Fruit fly (Drosophila melanogaster): ENCODE measurements around the gene CG5096.

CG5096 gene

DNA sequence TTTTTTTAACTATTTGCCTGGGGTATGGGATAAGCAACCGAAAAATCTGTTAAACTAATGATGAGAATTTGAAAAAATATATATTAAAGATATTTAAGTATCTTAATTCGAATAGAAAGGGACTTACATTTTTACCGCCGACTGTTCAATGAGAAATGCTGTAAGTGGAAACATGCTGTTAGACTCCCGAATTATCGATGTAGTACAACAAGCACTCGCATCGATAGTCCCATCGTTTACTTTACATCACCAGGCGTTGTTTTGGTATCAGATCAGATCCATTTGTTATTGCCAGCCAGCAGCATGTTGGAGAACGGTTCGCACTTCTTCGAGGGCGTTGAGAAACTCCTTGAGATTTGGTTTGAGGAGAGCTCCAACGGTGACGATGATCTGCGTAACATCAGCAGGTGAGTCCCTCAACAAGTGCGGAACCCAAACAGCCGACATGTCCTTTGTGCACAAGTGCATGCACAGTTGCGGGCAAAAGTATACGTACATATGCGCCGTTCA is 42.8 kb upstream of the CG5096 start, which contains the start of gene SamDC (continued):
- no peak for TF ChIP-seq Rel (GFP tag; optimal IDR thresholded peaks at IDR 0.05)
- peak; percentile 19 for TF ChIP-seq Rel (tag; optimal IDR thresholded peaks at IDR 0.05)
- no peak for TF ChIP-seq ey (GFP tag; optimal IDR thresholded peaks at IDR 0.05)
- no peak for TF ChIP-seq Abd-B (GFP tag; optimal IDR thresholded peaks at IDR 0.05)

DNA sequence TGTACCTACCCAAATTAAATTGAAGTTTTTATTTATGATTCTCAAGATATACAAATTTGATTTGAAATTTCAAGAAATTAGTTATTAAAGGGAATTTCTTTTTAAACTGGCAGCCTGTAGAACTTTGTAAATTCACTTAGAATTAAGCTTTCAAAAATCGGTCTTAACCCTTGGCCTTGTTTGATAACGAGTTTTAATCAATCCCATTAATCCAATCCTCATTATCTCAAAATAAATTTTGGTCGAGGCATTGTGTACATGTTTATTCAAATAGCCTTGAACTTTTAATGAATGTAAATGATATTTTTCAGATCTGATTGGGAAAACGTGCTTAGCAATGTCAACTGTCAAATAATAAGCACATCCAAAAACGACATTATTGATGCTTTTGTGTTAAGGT is 42.2 kb upstream of the CG5096 start:
- TF ChIP-seq jim (GFP tag; optimal IDR thresholded peaks at IDR 0.05) (no peak), Hnf4 (GFP tag; optimal IDR thresholded peaks at IDR 0.05) (no peak), lola (GFP tag; optimal IDR thresholded peaks at IDR 0.05) (no peak), CG32264 (GFP tag; optimal IDR thresholded peaks at IDR 0.05) (no peak), CG9705 (GFP tag; optimal IDR thresholded peaks at IDR 0.05) (no peak), sage (GFP tag; optimal IDR thresholded peaks at IDR 0.05) (no peak), Hr78 (GFP tag; optimal IDR thresholded peaks at IDR 0.05) (no peak), h (GFP tag; optimal IDR thresholded peaks at IDR 0.05) (no peak), Mio (GFP tag; optimal IDR thresholded peaks at IDR 0.05) (no peak), HLH106 (tag; optimal IDR thresholded peaks at IDR 0.05) (no peak), usp (GFP tag; optimal IDR thresholded peaks at IDR 0.05) (no peak), Dfd (GFP tag; optimal IDR thresholded peaks at IDR 0.05) (no peak), Vsx2 (GFP tag; optimal IDR thresholded peaks at IDR 0.05; ENCODE audit: partially characterized antibody) (no peak), dsf (GFP tag; optimal IDR thresholded peaks at IDR 0.05; ENCODE audit: borderline replicate concordance) (no peak), woc (GFP tag; optimal IDR thresholded peaks at IDR 0.05) (no peak)

DNA sequence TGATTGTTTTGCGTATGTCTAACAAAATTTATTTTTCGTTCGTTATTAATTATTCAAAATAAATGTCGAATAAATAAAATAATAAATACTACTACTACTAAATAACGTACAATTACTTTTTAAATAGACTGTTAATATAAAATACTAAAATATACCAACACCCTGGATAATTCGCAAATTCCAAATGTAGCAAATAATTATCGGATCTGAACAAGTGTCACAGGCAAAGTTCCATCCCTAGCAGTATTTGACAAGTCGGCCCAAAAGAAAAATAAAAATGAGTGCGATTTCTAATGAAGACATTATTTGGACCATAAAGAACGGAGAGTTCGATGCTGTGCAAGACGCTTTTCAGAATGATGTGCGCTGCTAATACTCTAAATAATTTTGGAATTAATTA is 40.7 kb upstream of the CG5096 start, which contains the start of gene CG31715:
Gene CG31715, plus strand, starts transcription at position 212 of the 400 bp plus-strand sequence.
- TF ChIP-seq Abd-B (GFP tag; optimal IDR thresholded peaks at IDR 0.05) = no peak
- peak; percentile 32 for TF ChIP-seq Hr83 (GFP tag; optimal IDR thresholded peaks at IDR 0.05; ENCODE audit: poor library complexity, severe bottlenecking)
- no peak for TF ChIP-seq Rel (GFP tag; optimal IDR thresholded peaks at IDR 0.05)
- TF ChIP-seq Rel (tag; optimal IDR thresholded peaks at IDR 0.05) = no peak
- peak; percentile 64 for TF ChIP-seq rgr (GFP tag; optimal IDR thresholded peaks at IDR 0.05)
- TF ChIP-seq Dfd (GFP tag; optimal IDR thresholded peaks at IDR 0.05) = no peak
- TF ChIP-seq Hr78 (GFP tag; optimal IDR thresholded peaks at IDR 0.05) = no peak
- no peak for TF ChIP-seq tai (GFP tag; optimal IDR thresholded peaks at IDR 0.05)
- TF ChIP-seq h (GFP tag; optimal IDR thresholded peaks at IDR 0.05) = peak; percentile 20
- no peak for TF ChIP-seq pan (optimal IDR thresholded peaks at IDR 0.05)
- peak; percentile 6 for TF ChIP-seq HLH106 (tag; optimal IDR thresholded peaks at IDR 0.05)
- TF ChIP-seq woc (GFP tag; optimal IDR thresholded peaks at IDR 0.05) = peak; percentile 35
- TF ChIP-seq lola (GFP tag; optimal IDR thresholded peaks at IDR 0.05) = no peak
- no peak for TF ChIP-seq sage (GFP tag; optimal IDR thresholded peaks at IDR 0.05)
- TF ChIP-seq OdsH (GFP tag; optimal IDR thresholded peaks at IDR 0.05) = no peak
- no peak for TF ChIP-seq Mio (GFP tag; optimal IDR thresholded peaks at IDR 0.05)
- no peak for TF ChIP-seq sv (GFP tag; optimal IDR thresholded peaks at IDR 0.05)
- no peak for TF ChIP-seq dl (GFP tag; optimal IDR thresholded peaks at IDR 0.05; ENCODE audit: insufficient read depth in 1 of 2, partially characterized antibody in 2 of 2)
- no peak for TF ChIP-seq N (GFP tag; optimal IDR thresholded peaks at IDR 0.05)
- TF ChIP-seq Hnf4 (GFP tag; optimal IDR thresholded peaks at IDR 0.05) = peak; percentile 21
- TF ChIP-seq usp (GFP tag; optimal IDR thresholded peaks at IDR 0.05) = no peak
- no peak for TF ChIP-seq CG9705 (GFP tag; optimal IDR thresholded peaks at IDR 0.05)
- TF ChIP-seq psq (GFP tag; optimal IDR thresholded peaks at IDR 0.05) = peak; percentile 13
- no peak for TF ChIP-seq GATAd (GFP tag; optimal IDR thresholded peaks at IDR 0.05)
- no peak for TF ChIP-seq Jra (GFP tag; optimal IDR thresholded peaks at IDR 0.05)
- no peak for TF ChIP-seq Dif (GFP tag; optimal IDR thresholded peaks at IDR 0.05; ENCODE audit: partially characterized antibody)
- peak; percentile 9 for TF ChIP-seq dsf (GFP tag; optimal IDR thresholded peaks at IDR 0.05; ENCODE audit: borderline replicate concordance)
- no peak for TF ChIP-seq dmrt93B (GFP tag; optimal IDR thresholded peaks at IDR 0.05)
- peak in 1 of 2 experiments; percentile 48 for TF ChIP-seq foxo (GFP tag; optimal IDR thresholded peaks at IDR 0.05)
- TF ChIP-seq fru (GFP tag; optimal IDR thresholded peaks at IDR 0.05) = no peak
- peak; percentile 9 for TF ChIP-seq ey (GFP tag; optimal IDR thresholded peaks at IDR 0.05)
- TF ChIP-seq Sp1 (GFP tag; optimal IDR thresholded peaks at IDR 0.05) = no peak
- TF ChIP-seq brk (GFP tag; optimal IDR thresholded peaks at IDR 0.05) = peak; percentile 60
- no peak for TF ChIP-seq br (GFP tag; optimal IDR thresholded peaks at IDR 0.05)
